Worm (Caenorhabditis elegans): ENCODE measurements around the gene T09A5.4.

Gene T09A5.4

DNA sequence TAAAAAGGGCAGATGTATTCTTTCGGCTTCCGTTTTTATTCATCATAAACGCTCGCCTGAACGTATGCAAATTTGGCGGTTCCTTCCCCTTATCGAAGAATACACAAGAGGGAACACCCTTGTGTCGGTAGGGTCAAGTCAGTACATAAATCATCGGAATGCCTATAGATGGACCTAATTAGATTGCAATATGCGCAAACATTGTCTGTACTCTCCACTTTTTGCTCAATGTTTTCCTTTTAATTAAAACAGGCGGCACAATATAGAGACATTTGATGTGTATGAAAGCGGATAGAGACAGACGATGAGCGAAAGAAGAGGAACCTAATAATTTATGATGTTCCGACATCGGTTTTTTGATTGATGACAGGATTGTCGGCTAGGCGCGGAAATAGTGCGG is 31.8 kb upstream of the T09A5.4 start (continued):
- TF ChIP-seq elt-3 (tag; optimal IDR thresholded peaks at IDR 0.05) (no peak), egl-13 (tag; optimal IDR thresholded peaks at IDR 0.05) (no peak), skn-1 (tag; optimal IDR thresholded peaks at IDR 0.05) (no peak), ztf-11 (tag; optimal IDR thresholded peaks at IDR 0.05) (peak in 1 of 2 experiments; percentile 47), zag-1 (tag; optimal IDR thresholded peaks at IDR 0.05) (no peak), tbx-2 (tag; optimal IDR thresholded peaks at IDR 0.05) (peak; percentile 49)

DNA sequence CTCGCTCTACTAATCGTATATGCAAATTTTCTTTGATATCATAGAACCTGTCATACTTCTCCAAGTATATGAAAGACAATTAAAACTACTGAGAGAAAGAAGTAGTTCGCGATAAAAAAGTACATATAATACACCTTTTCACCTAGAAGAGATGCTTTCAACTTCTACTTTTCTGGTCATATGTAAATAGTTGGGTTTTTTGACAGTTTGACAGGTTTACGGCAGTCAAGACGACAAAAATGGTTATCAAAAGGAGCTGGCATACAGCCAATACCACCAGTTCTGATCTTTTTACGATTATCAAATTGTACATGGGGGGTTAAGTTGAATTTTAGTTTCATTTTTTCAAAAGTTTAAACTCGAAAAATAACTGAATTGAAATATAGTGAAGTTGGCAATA is 31.1 kb upstream of the T09A5.4 start:
- TF ChIP-seq mab-9 (GFP tag; IDR thresholded peaks at IDR 0.05) = no peak
- TF ChIP-seq egl-27 (tag; optimal IDR thresholded peaks at IDR 0.05) = no peak
- TF ChIP-seq tbx-2 (tag; optimal IDR thresholded peaks at IDR 0.05) = no peak
- no peak for TF ChIP-seq isw-1 (GFP tag; IDR thresholded peaks at IDR 0.05)
- no peak for TF ChIP-seq nhr-20 (tag; optimal IDR thresholded peaks at IDR 0.05)
- no peak for TF ChIP-seq nhr-12 (tag; optimal IDR thresholded peaks at IDR 0.05)
- no peak for TF ChIP-seq nhr-85 (tag)
- TF ChIP-seq F16B12.6 (tag; optimal IDR thresholded peaks at IDR 0.05) = no peak
- no peak for TF ChIP-seq ceh-63 (GFP tag; optimal IDR thresholded peaks at IDR 0.05)
- no peak for TF ChIP-seq unc-130 (tag; optimal IDR thresholded peaks at IDR 0.05)
- no peak for TF ChIP-seq ztf-4 (tag; optimal IDR thresholded peaks at IDR 0.05)
- no peak for TF ChIP-seq fkh-8 (tag; optimal IDR thresholded peaks at IDR 0.05)
- no peak for TF ChIP-seq pax-3 (tag; optimal IDR thresholded peaks at IDR 0.05)

DNA sequence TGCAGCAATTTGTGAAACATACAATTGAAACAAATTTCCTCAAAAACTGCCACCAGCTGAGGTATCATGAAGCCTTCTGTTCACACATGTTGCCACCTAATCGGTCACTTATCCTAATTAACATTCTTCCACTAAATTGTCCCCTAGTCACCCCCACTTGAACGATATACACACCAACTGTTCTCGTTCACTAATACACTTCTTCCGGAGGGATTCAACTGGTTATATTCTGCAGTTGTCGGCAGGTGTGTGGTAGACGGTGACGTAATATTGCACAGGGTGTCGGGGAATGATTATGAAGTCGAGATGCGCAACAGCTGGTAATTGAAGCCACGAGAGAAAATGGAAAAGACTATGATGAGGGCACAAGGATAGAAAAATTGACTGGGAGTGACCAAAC is 30.6 kb upstream of the T09A5.4 start:
- no peak for TF ChIP-seq lin-15B (tag; optimal IDR thresholded peaks at IDR 0.05)
- TF ChIP-seq tbx-2 (tag; optimal IDR thresholded peaks at IDR 0.05) = peak; percentile 79
- TF ChIP-seq vab-15 (tag; optimal IDR thresholded peaks at IDR 0.05) = peak; percentile 54
- peak; percentile 9 for TF ChIP-seq mep-1 (tag; optimal IDR thresholded peaks at IDR 0.05)
- peak; percentile 61 for TF ChIP-seq nhr-85 (tag)
- peak; percentile 18 for TF ChIP-seq lin-14 (GFP tag; optimal IDR thresholded peaks at IDR 0.05)
- peak in 1 of 2 experiments; percentile 85 for TF ChIP-seq ztf-11 (tag; optimal IDR thresholded peaks at IDR 0.05)
- no peak for TF ChIP-seq aha-1 (tag; optimal IDR thresholded peaks at IDR 0.05)

DNA sequence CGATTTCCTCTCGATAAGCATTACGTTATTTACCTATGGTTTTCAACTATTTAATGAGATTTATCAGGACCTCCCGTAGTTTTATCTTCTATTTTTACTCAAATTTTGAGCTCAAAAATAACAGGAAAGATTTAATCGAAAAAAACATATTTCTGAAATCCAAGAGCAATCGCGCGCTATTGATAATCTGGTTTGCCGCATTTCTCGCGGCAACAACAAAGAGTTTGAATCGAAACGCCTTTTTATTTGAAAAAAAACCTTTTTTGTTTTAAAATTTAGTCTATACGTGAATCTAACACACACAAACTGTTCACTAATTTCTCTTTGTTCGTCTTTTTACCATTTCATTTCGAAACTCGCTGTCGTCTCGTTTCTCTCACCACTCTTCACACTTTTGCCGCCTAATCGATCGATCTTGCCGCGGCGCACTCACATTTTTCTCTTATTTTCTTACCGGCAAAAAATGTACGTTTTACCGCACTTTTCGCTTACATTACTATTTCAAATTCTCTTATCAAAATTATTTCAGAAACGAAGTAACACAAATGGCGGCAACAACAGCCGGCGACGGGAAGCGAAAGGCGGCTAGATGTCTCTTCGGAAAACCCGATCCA is 29.7 kb upstream of the T09A5.4 start, which contains the start of gene cki-2:
Gene cki-2, plus strand, starts transcription at position 337 of the 614 bp plus-strand sequence.
- TF ChIP-seq unc-86 (tag; optimal IDR thresholded peaks at IDR 0.05) (no peak), rnt-1 (tag; optimal IDR thresholded peaks at IDR 0.05) (no peak), C04F5.9 (tag; optimal IDR thresholded peaks at IDR 0.05) (no peak), nhr-71 (tag; optimal IDR thresholded peaks at IDR 0.05) (no peak), efl-1 (optimal IDR thresholded peaks at IDR 0.05) (peak; percentile 21 to 64), efl-1 (GFP tag; optimal IDR thresholded peaks at IDR 0.05 in 1 of 2) (peak; percentile 72 to 93), lsy-2 (tag; optimal IDR thresholded peaks at IDR 0.05) (peak in 1 of 2 experiments; percentile 49), blmp-1 (tag; optimal IDR thresholded peaks at IDR 0.05) (peak; percentile 41), elt-3 (tag; optimal IDR thresholded peaks at IDR 0.05) (no peak), skn-1 (tag; optimal IDR thresholded peaks at IDR 0.05) (no peak), dsc-1 (tag; optimal IDR thresholded peaks at IDR 0.05) (no peak), C34B4.2 (tag; optimal IDR thresholded peaks at IDR 0.05) (no peak), mef-2 (tag; optimal IDR thresholded peaks at IDR 0.05) (no peak), ceh-90 (tag; optimal IDR thresholded peaks at IDR 0.05) (no peak), lin-35 (GFP tag; optimal IDR thresholded peaks at IDR 0.05) (peak; percentile 63 to 73), egl-13 (tag; optimal IDR thresholded peaks at IDR 0.05) (no peak), nhr-47 (tag; optimal IDR thresholded peaks at IDR 0.05) (no peak), unc-30 (tag; optimal IDR thresholded peaks at IDR 0.05) (no peak), unc-98 (GFP tag; IDR thresholded peaks at IDR 0.05) (no peak), pax-3 (tag; optimal IDR thresholded peaks at IDR 0.05) (no peak), isw-1 (GFP tag; IDR thresholded peaks at IDR 0.05) (no peak), nhr-76 (tag; optimal IDR thresholded peaks at IDR 0.05) (no peak), ceh-8 (GFP tag; optimal IDR thresholded peaks at IDR 0.05) (no peak), grh-1 (GFP tag; IDR thresholded peaks at IDR 0.05) (no peak), dpl-1 (GFP tag; optimal IDR thresholded peaks at IDR 0.05) (peak; percentile 23 to 84 (median 62)), ztf-4 (tag; optimal IDR thresholded peaks at IDR 0.05) (no peak), nhr-11 (tag; optimal IDR thresholded peaks at IDR 0.05) (no peak), ets-5 (GFP tag; IDR thresholded peaks at IDR 0.05) (no peak), efl-3 (GFP tag; optimal IDR thresholded peaks at IDR 0.05) (no peak), nhr-20 (tag; optimal IDR thresholded peaks at IDR 0.05) (peak; percentile 1), nhr-85 (tag) (no peak), ama-1 (optimal IDR thresholded peaks at IDR 0.05) (no peak)
